Fruit fly (Drosophila melanogaster): ENCODE data around the gene Yp3.

The Yp3 gene

dm6 chrX:13764397-13765119 is 5.2 kb downstream of the Yp3 start:
- TF ChIP-seq toe (GFP tag; optimal IDR thresholded peaks at IDR 0.05), result no peak
- peak; percentile 48 for TF ChIP-seq CG33017 (tag; optimal IDR thresholded peaks at IDR 0.05)
- peak; percentile 61 for TF ChIP-seq bab1 (GFP tag; optimal IDR thresholded peaks at IDR 0.05)
- peak; percentile 58 for TF ChIP-seq CG14711 (tag; optimal IDR thresholded peaks at IDR 0.05)
- TF ChIP-seq cnc (optimal IDR thresholded peaks at IDR 0.05), result no peak
- TF ChIP-seq Clk (GFP tag; optimal IDR thresholded peaks at IDR 0.05), result no peak
- TF ChIP-seq CG5204 (GFP tag; optimal IDR thresholded peaks at IDR 0.05), result no peak
- peak; percentile 27 for TF ChIP-seq CG11617 (GFP tag; optimal IDR thresholded peaks at IDR 0.05)
- peak; percentile 70 for TF ChIP-seq Mnt (GFP tag; optimal IDR thresholded peaks at IDR 0.05)
- TF ChIP-seq CG7101 (tag; optimal IDR thresholded peaks at IDR 0.05), result peak; percentile 60
- TF ChIP-seq cic (GFP tag; optimal IDR thresholded peaks at IDR 0.05), result peak; percentile 35
- peak; percentile 81 for TF ChIP-seq kay (GFP tag; ENCODE audit: borderline replicate concordance)

dm6 chrX:13765217-13765616 is 5.9 kb downstream of the Yp3 start:
- TF ChIP-seq tj (GFP tag; optimal IDR thresholded peaks at IDR 0.05) (peak; percentile 56), Clk (GFP tag; optimal IDR thresholded peaks at IDR 0.05) (no peak)

dm6 chrX:13766495-13766894 is 7.1 kb downstream of the Yp3 start:
- TF ChIP-seq tj (GFP tag; optimal IDR thresholded peaks at IDR 0.05) (peak; percentile 92), bab1 (GFP tag; optimal IDR thresholded peaks at IDR 0.05) (no peak), Hr96 (GFP tag; optimal IDR thresholded peaks at IDR 0.05) (no peak)

- no peak for TF ChIP-seq pad (GFP tag; optimal IDR thresholded peaks at IDR 0.05)
- TF ChIP-seq cic (GFP tag; optimal IDR thresholded peaks at IDR 0.05), result no peak
- no peak for TF ChIP-seq bab1 (GFP tag; optimal IDR thresholded peaks at IDR 0.05)
- no peak for TF ChIP-seq CG12768 (GFP tag; optimal IDR thresholded peaks at IDR 0.05)
- peak; percentile 91 for TF ChIP-seq tj (GFP tag; optimal IDR thresholded peaks at IDR 0.05)
- no peak for TF ChIP-seq toe (GFP tag; optimal IDR thresholded peaks at IDR 0.05)
Measured at dm6 chrX:13770768-13771167, 11.4 kb downstream of the Yp3 start.

dm6 chrX:13778568-13778967 is 19.2 kb downstream of the Yp3 start:
- no peak for TF ChIP-seq cnc (optimal IDR thresholded peaks at IDR 0.05)
- no peak for TF ChIP-seq cic (GFP tag; optimal IDR thresholded peaks at IDR 0.05)
- no peak for TF ChIP-seq bab1 (GFP tag; optimal IDR thresholded peaks at IDR 0.05)
- TF ChIP-seq pad (GFP tag; optimal IDR thresholded peaks at IDR 0.05), result no peak
- no peak for TF ChIP-seq Clk (GFP tag; optimal IDR thresholded peaks at IDR 0.05)
- peak; percentile 39 for TF ChIP-seq kay (GFP tag; ENCODE audit: borderline replicate concordance)
- no peak for TF ChIP-seq CG5204 (GFP tag; optimal IDR thresholded peaks at IDR 0.05)
- no peak for TF ChIP-seq Mnt (GFP tag; optimal IDR thresholded peaks at IDR 0.05)
- TF ChIP-seq toe (GFP tag; optimal IDR thresholded peaks at IDR 0.05), result no peak

dm6 chrX:13779696-13780095 is 20.4 kb downstream of the Yp3 start:
- TF ChIP-seq CG7045 (GFP tag; optimal IDR thresholded peaks at IDR 0.05), result peak; percentile 33
- peak; percentile 75 for TF ChIP-seq CG14711 (tag; optimal IDR thresholded peaks at IDR 0.05)
- TF ChIP-seq CG11617 (GFP tag; optimal IDR thresholded peaks at IDR 0.05), result peak; percentile 69
- peak; percentile 92 for TF ChIP-seq kay (GFP tag; ENCODE audit: borderline replicate concordance)
- no peak for TF ChIP-seq cnc (optimal IDR thresholded peaks at IDR 0.05)
- TF ChIP-seq pad (GFP tag; optimal IDR thresholded peaks at IDR 0.05), result peak; percentile 26
- TF ChIP-seq cic (GFP tag; optimal IDR thresholded peaks at IDR 0.05), result peak; percentile 77
- peak; percentile 25 for TF ChIP-seq CG1620 (GFP tag; optimal IDR thresholded peaks at IDR 0.05)
- no peak for TF ChIP-seq toe (GFP tag; optimal IDR thresholded peaks at IDR 0.05)
- TF ChIP-seq CG7101 (tag; optimal IDR thresholded peaks at IDR 0.05), result peak; percentile 85
- peak; percentile 32 for TF ChIP-seq Mnt (GFP tag; optimal IDR thresholded peaks at IDR 0.05)
- TF ChIP-seq Clk (GFP tag; optimal IDR thresholded peaks at IDR 0.05), result no peak
- TF ChIP-seq bab1 (GFP tag; optimal IDR thresholded peaks at IDR 0.05), result peak; percentile 40
- TF ChIP-seq CG33017 (tag; optimal IDR thresholded peaks at IDR 0.05), result peak; percentile 71
- TF ChIP-seq CG12768 (GFP tag; optimal IDR thresholded peaks at IDR 0.05), result peak; percentile 72
- TF ChIP-seq Hr96 (GFP tag; optimal IDR thresholded peaks at IDR 0.05), result no peak
- TF ChIP-seq tj (GFP tag; optimal IDR thresholded peaks at IDR 0.05), result peak; percentile 56

dm6 chrX:13781739-13782502 is 22.6 kb downstream of the Yp3 start, which contains the start of the genes CtsB and amrt:
TSS of gene CtsB (minus strand) at chrX:13782170.
TSS of gene amrt (plus strand) at chrX:13782459.
- TF ChIP-seq kay (GFP tag; ENCODE audit: borderline replicate concordance), result no peak
- peak; percentile 58 for TF ChIP-seq pad (GFP tag; optimal IDR thresholded peaks at IDR 0.05)
- peak; percentile 90 for TF ChIP-seq Hr96 (GFP tag; optimal IDR thresholded peaks at IDR 0.05)
- TF ChIP-seq CG33017 (tag; optimal IDR thresholded peaks at IDR 0.05), result peak; percentile 32
- peak; percentile 99 for TF ChIP-seq tj (GFP tag; optimal IDR thresholded peaks at IDR 0.05)
- peak; percentile 76 for TF ChIP-seq toe (GFP tag; optimal IDR thresholded peaks at IDR 0.05)
- TF ChIP-seq ovo (GFP tag; optimal IDR thresholded peaks at IDR 0.05), result peak; percentile 75
- TF ChIP-seq CG5204 (GFP tag; optimal IDR thresholded peaks at IDR 0.05), result peak; percentile 57
- TF ChIP-seq bab1 (GFP tag; optimal IDR thresholded peaks at IDR 0.05), result peak; percentile 89
- peak; percentile 60 for TF ChIP-seq CG7045 (GFP tag; optimal IDR thresholded peaks at IDR 0.05)
- TF ChIP-seq Clk (GFP tag; optimal IDR thresholded peaks at IDR 0.05), result peak; percentile 2
- peak; percentile 58 to 74 for TF ChIP-seq cnc (optimal IDR thresholded peaks at IDR 0.05)
- peak; percentile 94 for TF ChIP-seq CG11617 (GFP tag; optimal IDR thresholded peaks at IDR 0.05)
- TF ChIP-seq Mnt (GFP tag; optimal IDR thresholded peaks at IDR 0.05), result peak; percentile 70
- TF ChIP-seq CG12768 (GFP tag; optimal IDR thresholded peaks at IDR 0.05), result peak; percentile 49
- peak; percentile 75 for TF ChIP-seq cic (GFP tag; optimal IDR thresholded peaks at IDR 0.05)
- TF ChIP-seq CG7101 (tag; optimal IDR thresholded peaks at IDR 0.05), result peak; percentile 75
- TF ChIP-seq CG14711 (tag; optimal IDR thresholded peaks at IDR 0.05), result peak; percentile 44
- TF ChIP-seq Crg-1 (GFP tag; optimal IDR thresholded peaks at IDR 0.05), result peak; percentile 19
- peak; percentile 78 for TF ChIP-seq CG1620 (GFP tag; optimal IDR thresholded peaks at IDR 0.05)
